Worm (Caenorhabditis elegans): ENCODE results near the gene T07G12.4.

DNA sequence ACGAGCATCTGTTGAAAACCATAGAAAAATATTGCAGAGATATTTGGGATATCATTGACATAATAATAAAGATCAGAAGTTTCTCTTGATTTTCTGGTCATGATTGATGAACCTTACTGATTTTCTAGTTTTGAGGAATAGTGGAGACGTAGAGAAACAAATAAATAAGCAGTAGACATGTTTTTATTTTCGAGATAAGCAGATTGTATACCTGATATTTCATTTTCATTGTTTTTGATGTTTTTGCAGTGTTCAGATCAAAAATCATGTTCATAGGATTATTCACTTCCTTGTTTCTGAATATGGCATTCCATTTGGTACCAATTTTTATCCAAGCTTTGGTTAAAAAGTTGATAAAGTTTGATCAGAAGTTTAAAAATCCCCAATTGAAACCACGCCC is at the start of gene T07G12.4:
- TF ChIP-seq dao-5 (tag; optimal IDR thresholded peaks at IDR 0.05) (no peak), him-1 (tag; optimal IDR thresholded peaks at IDR 0.05) (no peak)

All from whole organism, L4/young adult.